Fruit fly (Drosophila melanogaster) whole organism, embryonic: Measurements from ENCODE around the gene lgs.

Experiments used
- Abd-B ChIP-seq: fragments of 200-800 bp; sonication (Bioruptor generic); optimal IDR thresholded peaks from 2 replicates; lab custom pipeline; 2018; ENCODE audit warnings: missing biosample characterization, mild to moderate bottlenecking, missing genetic modification characterization, moderate library complexity
- Atf-2 ChIP-seq: fragments of 200-800 bp; sonication (Bioruptor generic); optimal IDR thresholded peaks from 2 replicates; lab custom pipeline; 2016; ENCODE audit warnings: missing biosample characterization, missing genetic modification characterization
- Bgb ChIP-seq: fragments of 200-800 bp; sonication (Bioruptor generic); IDR thresholded peaks from 2 replicates; pipeline ENCODE4 v1.3.6; 2022; ENCODE audit warnings: missing biosample characterization, missing genetic modification characterization; ENCODE audit not compliant: partially characterized antibody
- CG10147 ChIP-seq: fragments of 200-800 bp; sonication (Bioruptor generic); optimal IDR thresholded peaks from 2 replicates; lab custom pipeline; 2019; ENCODE audit warnings: missing biosample characterization, mild to moderate bottlenecking, missing genetic modification characterization, moderate library complexity
- CG10979 ChIP-seq: fragments of 200-800 bp; sonication (Bioruptor generic); optimal IDR thresholded peaks from 2 replicates; lab custom pipeline; 2018; ENCODE audit warnings: missing biosample characterization, mild to moderate bottlenecking, missing genetic modification characterization, moderate library complexity
- CG12236 ChIP-seq: fragments of 200-800 bp; sonication (Bioruptor generic); optimal IDR thresholded peaks from 2 replicates; lab custom pipeline; 2016; ENCODE audit warnings: missing biosample characterization, missing genetic modification characterization
- CG17568 ChIP-seq: fragments of 200-800 bp; sonication (Bioruptor generic); optimal IDR thresholded peaks from 2 replicates; lab custom pipeline; 2018; ENCODE audit warnings: missing biosample characterization, mild to moderate bottlenecking, missing genetic modification characterization, moderate library complexity
- CG2712 ChIP-seq: fragments of 200-800 bp; optimal IDR thresholded peaks from 3 replicates; lab custom pipeline; 2019; ENCODE audit warnings: missing biosample characterization, mild to moderate bottlenecking, missing genetic modification characterization, moderate library complexity
- CG30431 ChIP-seq: fragments of 200-800 bp; sonication (Bioruptor generic); optimal IDR thresholded peaks from 2 replicates; lab custom pipeline; 2017; ENCODE audit warnings: missing biosample characterization, missing genetic modification characterization
- CG32772 ChIP-seq: fragments of 200-800 bp; sonication (Bioruptor generic); IDR thresholded peaks from 2 replicates; pipeline ENCODE4 v1.3.6; 2022; ENCODE audit warnings: missing biosample characterization, missing genetic modification characterization
- CG33213 ChIP-seq: fragments of 200-800 bp; sonication (Bioruptor generic); optimal IDR thresholded peaks from 3 replicates; lab custom pipeline; 2016; ENCODE audit warnings: missing biosample characterization, missing genetic modification characterization
- CG34422 ChIP-seq: fragments of 200-800 bp; sonication (Bioruptor generic); IDR thresholded peaks from 3 replicates; pipeline ENCODE4 v1.3.6; 2022; ENCODE audit warnings: missing biosample characterization, missing genetic modification characterization
- CG3726 ChIP-seq: fragments of 200-800 bp; sonication (Bioruptor generic); IDR thresholded peaks from 3 replicates; pipeline ENCODE4, ENCODE4 v1.3.6; 2022; ENCODE audit warnings: missing biosample characterization, missing genetic modification characterization
- CG43689 ChIP-seq: fragments of 200-800 bp; sonication (Bioruptor generic); IDR thresholded peaks from 2 replicates; pipeline ENCODE4 v1.3.6; 2022; ENCODE audit warnings: missing biosample characterization, missing genetic modification characterization
- CG4730 ChIP-seq: fragments of 200-800 bp; sonication (Bioruptor generic); IDR thresholded peaks from 2 replicates; pipeline ENCODE4 v1.3.6; 2022; ENCODE audit warnings: missing biosample characterization, missing genetic modification characterization
- CG4820 ChIP-seq: fragments of 200-800 bp; sonication (Bioruptor generic); optimal IDR thresholded peaks from 3 replicates; lab custom pipeline; 2016; ENCODE audit warnings: missing biosample characterization, missing genetic modification characterization
- CG6791 ChIP-seq: fragments of 200-800 bp; sonication (Bioruptor generic); IDR thresholded peaks from 3 replicates; pipeline ENCODE4 v1.3.6; 2022; ENCODE audit warnings: missing biosample characterization, missing genetic modification characterization; ENCODE audit not compliant: partially characterized antibody
- CG7271 ChIP-seq: fragments of 200-800 bp; sonication (Bioruptor generic); optimal IDR thresholded peaks from 2 replicates; lab custom pipeline; 2018; ENCODE audit warnings: missing biosample characterization, mild to moderate bottlenecking, missing genetic modification characterization, moderate library complexity
- CG7357 ChIP-seq: fragments of 200-800 bp; sonication (Bioruptor generic); IDR thresholded peaks from 3 replicates; pipeline ENCODE4 v1.3.6; 2022; ENCODE audit warnings: missing biosample characterization, missing genetic modification characterization
- Chrac-16 ChIP-seq: fragments of 200-800 bp; sonication (Bioruptor generic); optimal IDR thresholded peaks from 3 replicates; lab custom pipeline; 2016; ENCODE audit warnings: missing biosample characterization, missing genetic modification characterization
- CrebB ChIP-seq: fragments of 200-800 bp; sonication (Bioruptor generic); optimal IDR thresholded peaks from 3 replicates; lab custom pipeline; 2018; ENCODE audit warnings: missing biosample characterization, mild to moderate bottlenecking, missing genetic modification characterization
- Dref ChIP-seq: fragments of 200-800 bp; sonication (Bioruptor generic); IDR thresholded peaks from 2 replicates; pipeline ENCODE4 v1.3.6; 2022; ENCODE audit warnings: missing biosample characterization, missing genetic modification characterization
- Ets97D ChIP-seq: fragments of 200-800 bp; sonication (Bioruptor generic); optimal IDR thresholded peaks from 3 replicates; lab custom pipeline; 2016; ENCODE audit warnings: missing biosample characterization, missing genetic modification characterization
- Fer2 ChIP-seq: fragments of 200-800 bp; sonication (Bioruptor generic); optimal IDR thresholded peaks from 2 replicates; lab custom pipeline; 2018; ENCODE audit warnings: missing biosample characterization, mild to moderate bottlenecking, missing genetic modification characterization, moderate library complexity
- H15 ChIP-seq: fragments of 200-800 bp; sonication (Bioruptor generic); IDR thresholded peaks from 3 replicates; pipeline ENCODE4 v1.3.6; 2022; ENCODE audit warnings: missing biosample characterization, missing genetic modification characterization
- HLH54F ChIP-seq: fragments of 200-800 bp; sonication (Bioruptor generic); optimal IDR thresholded peaks from 3 replicates; lab custom pipeline; 2016; ENCODE audit warnings: missing biosample characterization, missing genetic modification characterization
- HLHmδ ChIP-seq: fragments of 200-800 bp; sonication (Bioruptor generic); optimal IDR thresholded peaks from 2 replicates; lab custom pipeline; 2018; ENCODE audit warnings: missing biosample characterization, mild to moderate bottlenecking, missing genetic modification characterization, moderate library complexity
- Hand ChIP-seq: fragments of 200-800 bp; sonication (Bioruptor generic); optimal IDR thresholded peaks from 2 replicates; lab custom pipeline; 2017; ENCODE audit warnings: mild to moderate bottlenecking, missing biosample characterization, missing genetic modification reagents, missing genetic modification characterization
- Jarid2 ChIP-seq: fragments of 200-800 bp; sonication (Bioruptor generic); optimal IDR thresholded peaks from 3 replicates; lab custom pipeline; 2017; ENCODE audit warnings: mild to moderate bottlenecking, missing biosample characterization, missing genetic modification reagents, missing genetic modification characterization
- caup ChIP-seq: fragments of 200-800 bp; sonication (Bioruptor generic); optimal IDR thresholded peaks from 3 replicates; lab custom pipeline; 2017; ENCODE audit warnings: missing biosample characterization, mild to moderate bottlenecking, missing genetic modification characterization, moderate library complexity; ENCODE audit not compliant: severe bottlenecking
- chinmo ChIP-seq: fragments of 200-800 bp; sonication (Bioruptor generic); IDR thresholded peaks from 4 replicates; pipeline ENCODE4 v1.3.6; 2022; ENCODE audit warnings: missing biosample characterization, missing genetic modification characterization; ENCODE audit not compliant: partially characterized antibody
- chn ChIP-seq: fragments of 200-800 bp; sonication (Bioruptor generic); optimal IDR thresholded peaks from 2 replicates; lab custom pipeline; 2016; ENCODE audit warnings: missing biosample characterization, missing genetic modification characterization
- dm ChIP-seq: fragments of 200-800 bp; sonication (Bioruptor generic); optimal IDR thresholded peaks from 3 replicates; lab custom pipeline; 2016; ENCODE audit warnings: missing biosample characterization, missing genetic modification characterization
- dmrt99B ChIP-seq: fragments of 200-800 bp; sonication (Bioruptor generic); optimal IDR thresholded peaks from 2 replicates; lab custom pipeline; 2018; ENCODE audit warnings: missing biosample characterization, mild to moderate bottlenecking, missing genetic modification characterization, moderate library complexity
- ems ChIP-seq: fragments of 200-800 bp; sonication (Bioruptor generic); optimal IDR thresholded peaks from 3 replicates; lab custom pipeline; 2016; ENCODE audit warnings: missing biosample characterization, missing genetic modification characterization
- gem ChIP-seq: fragments of 200-800 bp; sonication (Bioruptor generic); optimal IDR thresholded peaks from 2 replicates; lab custom pipeline; 2019; ENCODE audit warnings: missing biosample characterization, mild to moderate bottlenecking, missing genetic modification characterization, moderate library complexity
- grau ChIP-seq: fragments of 200-800 bp; optimal IDR thresholded peaks from 3 replicates; lab custom pipeline; 2019; ENCODE audit warnings: missing biosample characterization, mild to moderate bottlenecking, missing genetic modification characterization, moderate library complexity
- gro ChIP-seq: fragments of 200-800 bp; sonication (Bioruptor generic); optimal IDR thresholded peaks from 2 replicates; lab custom pipeline; 2016; ENCODE audit warnings: missing biosample characterization, missing genetic modification characterization
- gsb-n ChIP-seq: fragments of 200-800 bp; sonication (Bioruptor generic); optimal IDR thresholded peaks from 3 replicates; lab custom pipeline; 2018; ENCODE audit warnings: missing biosample characterization, mild to moderate bottlenecking, missing genetic modification characterization
- hkb ChIP-seq, 2 experiments: fragments of 200-800 bp in 1 of 2; fragments of >200 bp in 1 of 2; sonication (Bioruptor generic) in 1 of 2; IDR thresholded peaks in 1 of 2; optimal IDR thresholded peaks in 1 of 2; 2 replicates each; pipeline versions ENCODE4 v1.3.6 to Lab custom; 2017 to 2022; ENCODE audit warnings: missing biosample characterization in 1 of 2, missing genetic modification characterization in 1 of 2
- kay ChIP-seq: fragments of 200-800 bp; sonication (Bioruptor generic); optimal IDR thresholded peaks from 2 replicates; lab custom pipeline; 2016; ENCODE audit warnings: missing biosample characterization, missing genetic modification characterization
- lov ChIP-seq, 2 experiments: fragments of 200-800 bp in 1 of 2; fragments of >200 bp in 1 of 2; sonication (Bioruptor generic) in 1 of 2; IDR thresholded peaks in 1 of 2; optimal IDR thresholded peaks in 1 of 2; 2 replicates in 1 of 2; 3 replicates in 1 of 2; pipeline versions ENCODE4 v1.3.6 to Lab custom; 2017 to 2022; ENCODE audit warnings: missing biosample characterization in 1 of 2, missing genetic modification characterization in 1 of 2
- mam ChIP-seq: fragments of 200-800 bp; sonication (Bioruptor generic); optimal IDR thresholded peaks from 3 replicates; lab custom pipeline; 2016; ENCODE audit warnings: missing biosample characterization, missing genetic modification characterization
- oc ChIP-seq: fragments of 200-800 bp; sonication (Bioruptor generic); optimal IDR thresholded peaks from 2 replicates; lab custom pipeline; 2018; ENCODE audit warnings: missing biosample characterization, mild to moderate bottlenecking, missing genetic modification characterization, moderate library complexity
- pita ChIP-seq: fragments of 200-800 bp; sonication (Bioruptor generic); optimal IDR thresholded peaks from 2 replicates; lab custom pipeline; 2017; ENCODE audit warnings: missing biosample characterization, mild to moderate bottlenecking, missing genetic modification characterization
- tio ChIP-seq: fragments of 200-800 bp; sonication (Bioruptor generic); optimal IDR thresholded peaks from 2 replicates; lab custom pipeline; 2017; ENCODE audit warnings: missing biosample characterization, missing genetic modification characterization, inconsistent platforms
- trem ChIP-seq: fragments of 200-800 bp; optimal IDR thresholded peaks from 3 replicates; lab custom pipeline; 2019; ENCODE audit warnings: missing biosample characterization, mild to moderate bottlenecking, missing genetic modification characterization, moderate library complexity
- unc-4 ChIP-seq: fragments of 200-800 bp; sonication (Bioruptor generic); IDR thresholded peaks from 2 replicates; pipeline ENCODE4 v1.3.6; 2022; ENCODE audit warnings: missing biosample characterization, missing genetic modification characterization; ENCODE audit not compliant: partially characterized antibody
- zen ChIP-seq: fragments of 200-800 bp; sonication (Bioruptor generic); optimal IDR thresholded peaks from 3 replicates; lab custom pipeline; 2018; ENCODE audit warnings: missing biosample characterization, mild to moderate bottlenecking, missing genetic modification characterization, moderate library complexity
- zfh1 ChIP-seq: fragments of 200-800 bp; sonication (Bioruptor generic); IDR thresholded peaks from 3 replicates; pipeline ENCODE4 v1.3.6; 2022; ENCODE audit warnings: missing biosample characterization, missing genetic modification characterization

Gene lgs

dm6 chr4:406843-407242, 36.9 kb downstream of the lgs start (continued):
- TF ChIP-seq Jarid2 (GFP tag; lab: Kevin White, UChicago) (peak; percentile 24), Fer2 (tag; lab: Kevin White, UChicago) (no peak), CG4730 (no peak), CG43689 (GFP tag; lab: Robert Waterston, UW) (no peak), Dref (GFP tag; lab: Robert Waterston, UW) (no peak), trem (tag; lab: Kevin White, UChicago) (peak; percentile 23), CG12236 (GFP tag; lab: Kevin White, UChicago) (no peak), zfh1 (GFP tag; lab: Robert Waterston, UW) (peak; percentile 48; the same call in 1 of the 3 replicates), gem (tag; lab: Kevin White, UChicago) (peak; percentile 52), unc-4 (GFP tag; lab: Robert Waterston, UW) (no peak), lov (optimal IDR thresholded peaks at IDR 0.05; lab: Kevin White, UChicago) (no peak), lov (GFP tag; IDR thresholded peaks at IDR 0.05; lab: Robert Waterston, UW) (no peak), CG10147 (GFP tag; lab: Kevin White, UChicago) (no peak), CG34422 (GFP tag; lab: Robert Waterston, UW) (no peak), CrebB (no peak), hkb (optimal IDR thresholded peaks at IDR 0.05; lab: Kevin White, UChicago) (no peak), hkb (GFP tag; IDR thresholded peaks at IDR 0.05; lab: Robert Waterston, UW) (no peak), CG4820 (GFP tag; lab: Kevin White, UChicago) (peak; percentile 34), Atf-2 (GFP tag; lab: Kevin White, UChicago) (peak; percentile 21), CG17568 (GFP tag; lab: Kevin White, UChicago) (peak; percentile 51), HLHmδ (GFP tag; lab: Kevin White, UChicago) (no peak), HLH54F (GFP tag; lab: Kevin White, UChicago) (peak; percentile 12), caup (GFP tag; lab: Kevin White, UChicago) (peak; percentile 8), zen (tag; lab: Kevin White, UChicago) (no peak), CG7271 (tag; lab: Kevin White, UChicago) (peak; percentile 38), ems (GFP tag; lab: Kevin White, UChicago) (no peak), CG32772 (GFP tag; lab: Robert Waterston, UW) (no peak), mam (GFP tag; lab: Kevin White, UChicago) (peak; percentile 12), gro (GFP tag; lab: Kevin White, UChicago) (no peak), tio (GFP tag; lab: Kevin White, UChicago) (no peak), grau (tag; lab: Kevin White, UChicago) (peak; percentile 56), Abd-B (no peak), kay (GFP tag; lab: Kevin White, UChicago) (no peak), Chrac-16 (GFP tag; lab: Kevin White, UChicago) (no peak), CG6791 (GFP tag; lab: Robert Waterston, UW) (no peak; the same call in 2 of the 3 replicates), Hand (GFP tag; lab: Kevin White, UChicago) (no peak), Ets97D (GFP tag; lab: Kevin White, UChicago) (peak; percentile 48), dm (no peak), Bgb (GFP tag; lab: Robert Waterston, UW) (no peak), chn (GFP tag; lab: Kevin White, UChicago) (peak; percentile 31), CG2712 (tag; lab: Kevin White, UChicago) (peak; percentile 46), CG7357 (GFP tag; lab: Robert Waterston, UW) (no peak), gsb-n (tag; lab: Kevin White, UChicago) (no peak), CG33213 (GFP tag; lab: Kevin White, UChicago) (peak; percentile 38), CG10979 (tag; lab: Kevin White, UChicago) (peak; percentile 100), H15 (GFP tag; lab: Robert Waterston, UW) (0 out of 3 replicates have a peak, but pooled peaks have one; percentile 39), oc (tag; lab: Kevin White, UChicago) (no peak), dmrt99B (peak; percentile 39), chinmo (GFP tag; lab: Robert Waterston, UW) (no peak), CG3726 (no peak), pita (GFP tag; lab: Kevin White, UChicago) (peak; percentile 55), CG30431 (no peak)
